Fruit fly (Drosophila melanogaster) whole organism, embryonic: ENCODE data around the gene unk.

ENCODE experiments used
- ATbp ChIP-seq: fragments of 200-800 bp; sonication (Bioruptor generic); optimal IDR thresholded peaks from 2 replicates; lab custom pipeline; 2017; ENCODE audit warnings: missing biosample characterization, mild to moderate bottlenecking, missing genetic modification characterization, missing genetic modification reagents
- Atf6 ChIP-seq: fragments of 200-800 bp; sonication (Bioruptor generic); IDR thresholded peaks from 2 replicates; pipeline ENCODE4 v1.3.6; 2022; ENCODE audit warnings: missing biosample characterization, missing genetic modification characterization
- Awh ChIP-seq: fragments of 200-800 bp; sonication (Bioruptor generic); IDR thresholded peaks from 2 replicates; pipeline ENCODE4, ENCODE4 v1.3.6; 2022; ENCODE audit warnings: missing biosample characterization, missing genetic modification characterization
- CG10274 ChIP-seq: fragments of 200-800 bp; sonication (Bioruptor generic); optimal IDR thresholded peaks from 3 replicates; lab custom pipeline; 2017; ENCODE audit warnings: missing biosample characterization, mild to moderate bottlenecking, missing genetic modification characterization
- CG10543 ChIP-seq: fragments of 200-800 bp; sonication (Bioruptor generic); optimal IDR thresholded peaks from 3 replicates; lab custom pipeline; 2017; ENCODE audit warnings: missing biosample characterization, mild to moderate bottlenecking, missing genetic modification characterization, moderate library complexity
- CG11696 ChIP-seq: fragments of 200-800 bp; sonication (Bioruptor generic); IDR thresholded peaks from 2 replicates; pipeline ENCODE4 v1.3.6; 2022; ENCODE audit warnings: missing biosample characterization, missing genetic modification characterization
- CG12299 ChIP-seq: fragments of 200-800 bp; sonication (Bioruptor generic); optimal IDR thresholded peaks from 2 replicates; lab custom pipeline; 2018; ENCODE audit warnings: missing biosample characterization, mild to moderate bottlenecking, missing genetic modification characterization
- CG13287 ChIP-seq: fragments of 200-800 bp; sonication (Bioruptor generic); IDR thresholded peaks from 2 replicates; pipeline ENCODE4 v1.3.6; 2022; ENCODE audit warnings: missing biosample characterization, missing genetic modification characterization; ENCODE audit not compliant: partially characterized antibody
- CG18011 ChIP-seq: fragments of 200-800 bp; sonication (Bioruptor generic); optimal IDR thresholded peaks from 2 replicates; lab custom pipeline; 2017; ENCODE audit warnings: missing biosample characterization, missing genetic modification characterization, mild to moderate bottlenecking, moderate library complexity, missing genotype
- CG18262 ChIP-seq: fragments of 200-800 bp; optimal IDR thresholded peaks from 3 replicates; lab custom pipeline; 2019; ENCODE audit warnings: missing biosample characterization, mild to moderate bottlenecking, missing genetic modification characterization, moderate library complexity
- CG31388 ChIP-seq: fragments of 200-800 bp; sonication (Bioruptor generic); optimal IDR thresholded peaks from 2 replicates; lab custom pipeline; 2016; ENCODE audit warnings: missing biosample characterization, missing genetic modification characterization
- CG7271 ChIP-seq: fragments of 200-800 bp; sonication (Bioruptor generic); optimal IDR thresholded peaks from 2 replicates; lab custom pipeline; 2018; ENCODE audit warnings: missing biosample characterization, mild to moderate bottlenecking, missing genetic modification characterization, moderate library complexity
- CG7372 ChIP-seq: fragments of 200-800 bp; sonication (Bioruptor generic); IDR thresholded peaks from 2 replicates; pipeline ENCODE4 v1.3.6; 2022; ENCODE audit warnings: missing biosample characterization, missing genetic modification characterization
- CG7786 ChIP-seq: fragments of 200-800 bp; sonication (Bioruptor generic); optimal IDR thresholded peaks from 2 replicates; lab custom pipeline; 2016; ENCODE audit warnings: missing biosample characterization, missing genetic modification characterization
- CG8281 ChIP-seq: fragments of 200-800 bp; sonication (Bioruptor generic); optimal IDR thresholded peaks from 2 replicates; lab custom pipeline; 2018; ENCODE audit warnings: missing biosample characterization, mild to moderate bottlenecking, missing genetic modification characterization, moderate library complexity
- CG8359 ChIP-seq: fragments of 200-800 bp; sonication (Bioruptor generic); optimal IDR thresholded peaks from 2 replicates; lab custom pipeline; 2017; ENCODE audit warnings: missing biosample characterization, mild to moderate bottlenecking, missing genetic modification characterization, borderline replicate concordance
- CkIIα-i1 ChIP-seq: fragments of 200-800 bp; sonication (Bioruptor generic); IDR thresholded peaks from 2 replicates; pipeline ENCODE4 v1.3.6; 2022; ENCODE audit warnings: missing biosample characterization, missing genetic modification characterization
- D ChIP-seq, 2 experiments: fragments of 200-800 bp in 1 of 2; fragments of >200 bp in 1 of 2; sonication (Bioruptor generic) in 1 of 2; optimal IDR thresholded peaks; 2 replicates in 1 of 2; 3 replicates in 1 of 2; lab custom pipeline; 2017; ENCODE audit warnings: mild to moderate bottlenecking in 1 of 2, missing biosample characterization in 1 of 2, missing genetic modification characterization in 1 of 2, missing genetic modification reagents in 1 of 2
- Deaf1 ChIP-seq: fragments of 200-800 bp; optimal IDR thresholded peaks from 3 replicates; lab custom pipeline; 2019; ENCODE audit warnings: missing biosample characterization, mild to moderate bottlenecking, missing genetic modification characterization, moderate library complexity
- Dek ChIP-seq: fragments of 200-800 bp; sonication (Bioruptor generic); optimal IDR thresholded peaks from 3 replicates; lab custom pipeline; 2019; ENCODE audit warnings: missing biosample characterization, mild to moderate bottlenecking, missing genetic modification characterization, moderate library complexity
- E2f2 ChIP-seq: fragments of 200-800 bp; sonication (Bioruptor generic); IDR thresholded peaks from 2 replicates; pipeline ENCODE4 v1.3.6; 2022; ENCODE audit warnings: missing biosample characterization, missing genetic modification characterization
- Ets97D ChIP-seq: fragments of 200-800 bp; sonication (Bioruptor generic); optimal IDR thresholded peaks from 3 replicates; lab custom pipeline; 2016; ENCODE audit warnings: missing biosample characterization, missing genetic modification characterization
- Hr78 ChIP-seq, 2 experiments: fragments of 200-800 bp in 1 of 2; fragments of >200 bp in 1 of 2; sonication (Bioruptor generic) in 1 of 2; optimal IDR thresholded peaks; 2 replicates each; lab custom pipeline; 2017 to 2019; ENCODE audit warnings: missing biosample characterization in 2 of 2, missing genetic modification characterization in 2 of 2, mild to moderate bottlenecking in 1 of 2, moderate library complexity in 1 of 2
- Jarid2 ChIP-seq: fragments of 200-800 bp; sonication (Bioruptor generic); optimal IDR thresholded peaks from 3 replicates; lab custom pipeline; 2017; ENCODE audit warnings: mild to moderate bottlenecking, missing biosample characterization, missing genetic modification reagents, missing genetic modification characterization
- MTF-1 ChIP-seq: fragments of 200-800 bp; sonication (Bioruptor generic); optimal IDR thresholded peaks from 2 replicates; lab custom pipeline; 2018; ENCODE audit warnings: missing biosample characterization, mild to moderate bottlenecking, missing genetic modification characterization, borderline replicate concordance
- Myb ChIP-seq: fragments of 200-800 bp; sonication (Bioruptor generic); optimal IDR thresholded peaks from 2 replicates; lab custom pipeline; 2016; ENCODE audit warnings: missing biosample characterization, missing genetic modification characterization
- Ptx1 ChIP-seq: fragments of 200-800 bp; sonication (Bioruptor generic); IDR thresholded peaks from 2 replicates; pipeline ENCODE4 v1.3.6; 2022; ENCODE audit warnings: missing biosample characterization, missing genetic modification characterization
- Scr ChIP-seq: fragments of 200-800 bp; sonication (Bioruptor generic); IDR thresholded peaks from 2 replicates; pipeline ENCODE4 v1.3.6; 2022; ENCODE audit warnings: missing biosample characterization, missing genetic modification characterization; ENCODE audit not compliant: partially characterized antibody
- Sox102F ChIP-seq: fragments of 200-800 bp; sonication (Bioruptor generic); optimal IDR thresholded peaks from 2 replicates; lab custom pipeline; 2018; ENCODE audit warnings: missing biosample characterization, mild to moderate bottlenecking, missing genetic modification characterization, moderate library complexity
- Ssrp ChIP-seq: fragments of 200-800 bp; sonication (Bioruptor generic); optimal IDR thresholded peaks from 2 replicates; lab custom pipeline; 2018; ENCODE audit warnings: missing biosample characterization, mild to moderate bottlenecking, missing genetic modification characterization, moderate library complexity
- ash1 ChIP-seq: fragments of 200-800 bp; sonication (Bioruptor generic); optimal IDR thresholded peaks from 2 replicates; lab custom pipeline; 2018; ENCODE audit warnings: missing biosample characterization, mild to moderate bottlenecking, missing genetic modification characterization
- bcd ChIP-seq: fragments of 200-800 bp; sonication (Bioruptor generic); optimal IDR thresholded peaks from 2 replicates; lab custom pipeline; 2017; ENCODE audit warnings: missing biosample characterization, mild to moderate bottlenecking, missing genetic modification characterization
- croc ChIP-seq: fragments of 200-800 bp; sonication (Bioruptor generic); conservative IDR thresholded peaks from 3 replicates; pipeline ENCODE4 v1.3.6; 2022; ENCODE audit warnings: missing biosample characterization, missing genetic modification characterization
- crp ChIP-seq, 2 experiments: fragments of 200-800 bp; sonication (Bioruptor generic); optimal IDR thresholded peaks; 2 replicates in 1 of 2; 3 replicates in 1 of 2; lab custom pipeline; 2017; ENCODE audit warnings: missing biosample characterization in 2 of 2, missing genetic modification characterization in 2 of 2, mild to moderate bottlenecking in 1 of 2, moderate library complexity in 1 of 2
- dm ChIP-seq: fragments of 200-800 bp; sonication (Bioruptor generic); optimal IDR thresholded peaks from 3 replicates; lab custom pipeline; 2016; ENCODE audit warnings: missing biosample characterization, missing genetic modification characterization
- esg ChIP-seq: fragments of 200-800 bp; sonication (Bioruptor generic); conservative IDR thresholded peaks from 2 replicates; pipeline ENCODE4 v1.3.6; 2022; ENCODE audit warnings: missing biosample characterization, missing genetic modification characterization
- fd64A ChIP-seq: fragments of 200-800 bp; sonication (Bioruptor generic); optimal IDR thresholded peaks from 3 replicates; lab custom pipeline; 2018; ENCODE audit warnings: missing biosample characterization, mild to moderate bottlenecking, missing genetic modification characterization
- hbn ChIP-seq: fragments of 200-800 bp; sonication (Bioruptor generic); IDR thresholded peaks from 2 replicates; pipeline ENCODE4 v1.3.6; 2022; ENCODE audit warnings: missing biosample characterization, missing genetic modification characterization; ENCODE audit not compliant: partially characterized antibody
- lbe ChIP-seq: fragments of 200-800 bp; sonication (Bioruptor generic); optimal IDR thresholded peaks from 2 replicates; lab custom pipeline; 2016; ENCODE audit warnings: missing biosample characterization, mild to moderate bottlenecking, missing genetic modification characterization
- maf-S ChIP-seq: fragments of 200-800 bp; sonication (Bioruptor generic); optimal IDR thresholded peaks from 2 replicates; lab custom pipeline; 2016; ENCODE audit warnings: missing biosample characterization, missing genetic modification characterization
- onecut ChIP-seq: fragments of 200-800 bp; sonication (Bioruptor generic); IDR thresholded peaks from 2 replicates; pipeline ENCODE4 v1.3.6; 2022; ENCODE audit warnings: missing biosample characterization, missing genetic modification characterization
- otp ChIP-seq: fragments of 200-800 bp; sonication (Bioruptor generic); IDR thresholded peaks from 3 replicates; pipeline ENCODE4, ENCODE4 v1.3.6; 2022; ENCODE audit warnings: missing biosample characterization, missing genetic modification characterization
- ro ChIP-seq: fragments of 200-800 bp; sonication (Bioruptor generic); IDR thresholded peaks from 2 replicates; pipeline ENCODE4 v1.3.6; 2022; ENCODE audit warnings: missing biosample characterization, missing genetic modification characterization
- sima ChIP-seq: fragments of 200-800 bp; sonication (Bioruptor generic); optimal IDR thresholded peaks from 2 replicates; lab custom pipeline; 2016; ENCODE audit warnings: missing biosample characterization, missing genetic modification characterization
- stwl ChIP-seq: fragments of 200-800 bp; sonication (Bioruptor generic); optimal IDR thresholded peaks from 3 replicates; lab custom pipeline; 2018; ENCODE audit warnings: missing biosample characterization, mild to moderate bottlenecking, missing genetic modification characterization, moderate library complexity
- tna ChIP-seq: fragments of 200-800 bp; sonication (Bioruptor generic); IDR thresholded peaks from 2 replicates; pipeline ENCODE4 v1.3.6; 2022; ENCODE audit warnings: missing biosample characterization, missing genetic modification characterization; ENCODE audit not compliant: partially characterized antibody
- trem ChIP-seq: fragments of 200-800 bp; optimal IDR thresholded peaks from 3 replicates; lab custom pipeline; 2019; ENCODE audit warnings: missing biosample characterization, mild to moderate bottlenecking, missing genetic modification characterization, moderate library complexity
- twi ChIP-seq: fragments of 200-800 bp; optimal IDR thresholded peaks from 2 replicates; lab custom pipeline; 2019; ENCODE audit warnings: missing biosample characterization, mild to moderate bottlenecking, missing genetic modification characterization, moderate library complexity
- zen2 ChIP-seq: fragments of 200-800 bp; sonication (Bioruptor generic); IDR thresholded peaks from 3 replicates; pipeline ENCODE4 v1.3.6; 2022; ENCODE audit warnings: missing biosample characterization, missing genetic modification characterization; ENCODE audit not compliant: partially characterized antibody

Gene unk

DNA sequence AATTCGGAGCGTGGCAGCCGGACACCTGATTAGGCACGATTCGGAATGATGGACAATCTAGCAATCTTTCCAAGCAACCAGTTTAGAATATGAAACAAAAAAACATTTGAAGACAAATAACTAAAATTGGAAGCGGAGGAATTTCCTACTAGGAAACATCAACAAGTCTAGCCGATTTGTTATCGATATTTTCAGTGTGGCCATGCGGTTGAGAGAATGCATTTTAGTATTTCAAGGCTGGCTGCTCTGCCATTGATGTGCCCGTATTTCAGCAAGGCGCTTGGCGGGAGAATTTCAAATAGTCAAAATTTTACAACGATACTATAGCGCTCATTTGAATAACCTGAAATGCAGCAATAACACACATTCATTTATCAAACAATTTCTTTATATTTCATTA, 29.9 kb downstream of the unk start, which contains the start of gene CG31457 (continued):
- no peak for TF ChIP-seq Sox102F (GFP tag; lab: Kevin White, UChicago)
- no peak for TF ChIP-seq crp (GFP tag; optimal IDR thresholded peaks at IDR 0.05; lab: Kevin White, UChicago)
- TF ChIP-seq D (optimal IDR thresholded peaks at IDR 0.05; lab: Kevin White, UChicago), result no peak
- no peak for TF ChIP-seq D (GFP tag; optimal IDR thresholded peaks at IDR 0.05; lab: Kevin White, UChicago)
- no peak for TF ChIP-seq CG10543 (GFP tag; lab: Kevin White, UChicago)
- peak; percentile 99 for TF ChIP-seq E2f2
- TF ChIP-seq tna, result no peak; the same call in 1 of the 2 replicates
- no peak for TF ChIP-seq Atf6 (GFP tag; lab: Robert Waterston, UW)
- TF ChIP-seq dm (GFP tag; lab: Kevin White, UChicago), result no peak
- no peak for TF ChIP-seq ATbp (GFP tag; lab: Kevin White, UChicago)
- no peak for TF ChIP-seq CkIIα-i1
- no peak for TF ChIP-seq otp
- no peak for TF ChIP-seq twi (tag; lab: Kevin White, UChicago)
- no peak for TF ChIP-seq sima (GFP tag; lab: Kevin White, UChicago)
- peak; percentile 79 for TF ChIP-seq Scr (GFP tag; lab: Robert Waterston, UW)
- TF ChIP-seq bcd (GFP tag; lab: Kevin White, UChicago), result no peak
- TF ChIP-seq ro, result no peak
- no peak for TF ChIP-seq esg (GFP tag; lab: Robert Waterston, UW)
- TF ChIP-seq zen2 (GFP tag; lab: Robert Waterston, UW), result peak; percentile 50; the same call in 2 of the 3 replicates
- peak; percentile 71 for TF ChIP-seq trem (tag; lab: Kevin White, UChicago)
- no peak for TF ChIP-seq ash1 (GFP tag; lab: Kevin White, UChicago)
- TF ChIP-seq hbn (GFP tag; lab: Robert Waterston, UW), result peak; percentile 81
- no peak for TF ChIP-seq CG11696 (GFP tag; lab: Robert Waterston, UW)
- TF ChIP-seq croc (GFP tag; lab: Robert Waterston, UW), result no peak
- no peak for TF ChIP-seq Dek (tag; lab: Kevin White, UChicago)
- TF ChIP-seq CG31388 (GFP tag; lab: Kevin White, UChicago), result no peak
- peak; percentile 85 for TF ChIP-seq stwl (tag; lab: Kevin White, UChicago)
- TF ChIP-seq CG12299 (tag; lab: Kevin White, UChicago), result no peak
- TF ChIP-seq fd64A (GFP tag; lab: Kevin White, UChicago), result no peak
- no peak for TF ChIP-seq CG7372
- TF ChIP-seq CG13287 (GFP tag; lab: Robert Waterston, UW), result peak; percentile 93
- no peak for TF ChIP-seq CG8281
- no peak for TF ChIP-seq Hr78 (GFP tag; optimal IDR thresholded peaks at IDR 0.05; lab: Kevin White, UChicago)
- TF ChIP-seq Deaf1, result no peak
- TF ChIP-seq CG7271 (tag; lab: Kevin White, UChicago), result no peak
- TF ChIP-seq Awh (GFP tag; lab: Robert Waterston, UW), result no peak
- peak; percentile 25 for TF ChIP-seq CG18262
- TF ChIP-seq CG7786 (GFP tag; lab: Kevin White, UChicago), result no peak
- TF ChIP-seq onecut (GFP tag; lab: Robert Waterston, UW), result no peak
- TF ChIP-seq Jarid2 (GFP tag; lab: Kevin White, UChicago), result no peak
- peak; percentile 64 for TF ChIP-seq Ets97D (GFP tag; lab: Kevin White, UChicago)
- no peak for TF ChIP-seq CG8359
- no peak for TF ChIP-seq MTF-1 (GFP tag; lab: Kevin White, UChicago)
- TF ChIP-seq lbe (GFP tag; lab: Kevin White, UChicago), result no peak
- no peak for TF ChIP-seq Ptx1 (GFP tag; lab: Robert Waterston, UW)
- TF ChIP-seq CG10274 (GFP tag; lab: Kevin White, UChicago), result no peak
- no peak for TF ChIP-seq maf-S (GFP tag; lab: Kevin White, UChicago)
- TF ChIP-seq Ssrp, result no peak
- TF ChIP-seq Myb (GFP tag; lab: Kevin White, UChicago), result peak; percentile 35
- TF ChIP-seq CG18011 (GFP tag; lab: Kevin White, UChicago), result peak; percentile 94
